Fruit fly (Drosophila melanogaster): ENCODE data around the gene ATPsyngamma.

Gene ATPsyngamma

DNA sequence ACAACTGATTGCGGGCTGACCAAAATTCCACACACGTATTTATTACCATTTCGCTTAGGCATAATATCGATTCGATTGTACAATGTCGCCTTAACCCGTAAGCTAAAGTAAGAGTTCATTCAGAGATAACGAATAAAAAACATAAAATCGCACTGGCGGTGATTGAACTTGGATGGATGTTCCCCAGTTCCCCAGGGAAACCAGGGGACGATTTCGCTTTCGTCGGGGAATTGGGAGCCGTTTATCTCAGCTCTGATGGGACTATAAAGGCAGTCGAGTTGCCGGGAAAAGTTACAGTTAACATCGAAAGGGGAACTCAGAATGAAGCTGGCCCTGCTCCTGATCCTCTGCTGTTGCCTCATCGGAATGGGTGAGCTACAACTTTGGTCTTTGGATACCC lies 26.7 kb downstream of the ATPsyngamma start, which contains the start of gene CG34296:
Gene CG34296 (plus strand): TSS at position 301 of the 400 bp plus-strand sequence.
- TF ChIP-seq insv (optimal IDR thresholded peaks at IDR 0.05): no peak
- no peak for TF ChIP-seq psq (optimal IDR thresholded peaks at IDR 0.05)
- TF ChIP-seq ttk (optimal IDR thresholded peaks at IDR 0.05): no peak
- TF ChIP-seq Myc (optimal IDR thresholded peaks at IDR 0.05): no peak
- TF ChIP-seq h (optimal IDR thresholded peaks at IDR 0.05): no peak
- no peak for TF ChIP-seq Sin3A (optimal IDR thresholded peaks at IDR 0.05)

DNA sequence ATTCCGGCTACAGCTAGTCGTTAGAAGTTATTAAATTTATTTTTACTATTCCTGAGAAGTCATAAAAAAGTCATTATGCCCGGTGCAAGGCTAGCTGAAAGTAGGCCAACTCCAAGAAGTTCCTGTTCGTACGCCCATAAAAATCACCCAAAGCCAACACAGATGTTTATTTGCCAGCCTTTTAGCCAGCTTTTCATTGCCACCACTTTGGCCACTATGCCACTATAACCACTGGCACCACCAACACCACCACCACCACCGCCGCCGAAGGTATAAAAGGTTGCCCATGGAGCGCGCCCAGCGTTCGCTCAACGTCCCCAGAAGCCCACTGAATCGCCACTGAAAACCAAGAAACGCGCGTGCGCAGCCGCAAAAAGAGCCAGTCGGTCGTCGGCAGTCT lies 30.6 kb downstream of the ATPsyngamma start, which contains the start of gene CG15506:
Gene CG15506 (plus strand): TSS at position 301 of the 400 bp plus-strand sequence.
- TF ChIP-seq psq (optimal IDR thresholded peaks at IDR 0.05) (no peak), Sin3A (optimal IDR thresholded peaks at IDR 0.05) (no peak), Myc (optimal IDR thresholded peaks at IDR 0.05) (no peak), h (optimal IDR thresholded peaks at IDR 0.05) (no peak)

DNA sequence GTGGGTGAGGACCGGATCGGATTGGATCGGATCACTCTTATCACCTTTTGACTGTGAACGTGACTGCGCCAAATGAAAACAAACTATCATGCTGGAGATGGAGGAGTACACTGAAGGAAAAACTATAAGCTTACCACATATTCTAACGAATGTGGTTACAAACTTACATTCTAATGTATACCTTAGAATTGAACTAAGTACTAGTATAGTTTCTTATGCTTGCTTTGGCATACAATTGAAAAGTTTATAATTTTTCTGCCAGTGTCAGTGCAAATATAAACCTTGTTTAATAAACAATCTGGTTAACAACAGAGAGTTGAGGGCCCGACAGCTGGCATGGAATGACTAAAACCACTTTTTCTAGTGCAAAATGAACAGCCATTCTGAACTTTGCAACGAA lies 31.4 kb downstream of the ATPsyngamma start:
- TF ChIP-seq ttk (optimal IDR thresholded peaks at IDR 0.05) (no peak), psq (optimal IDR thresholded peaks at IDR 0.05) (no peak), insv (optimal IDR thresholded peaks at IDR 0.05) (no peak), Sin3A (optimal IDR thresholded peaks at IDR 0.05) (no peak), h (optimal IDR thresholded peaks at IDR 0.05) (no peak), Myc (optimal IDR thresholded peaks at IDR 0.05) (no peak)

DNA sequence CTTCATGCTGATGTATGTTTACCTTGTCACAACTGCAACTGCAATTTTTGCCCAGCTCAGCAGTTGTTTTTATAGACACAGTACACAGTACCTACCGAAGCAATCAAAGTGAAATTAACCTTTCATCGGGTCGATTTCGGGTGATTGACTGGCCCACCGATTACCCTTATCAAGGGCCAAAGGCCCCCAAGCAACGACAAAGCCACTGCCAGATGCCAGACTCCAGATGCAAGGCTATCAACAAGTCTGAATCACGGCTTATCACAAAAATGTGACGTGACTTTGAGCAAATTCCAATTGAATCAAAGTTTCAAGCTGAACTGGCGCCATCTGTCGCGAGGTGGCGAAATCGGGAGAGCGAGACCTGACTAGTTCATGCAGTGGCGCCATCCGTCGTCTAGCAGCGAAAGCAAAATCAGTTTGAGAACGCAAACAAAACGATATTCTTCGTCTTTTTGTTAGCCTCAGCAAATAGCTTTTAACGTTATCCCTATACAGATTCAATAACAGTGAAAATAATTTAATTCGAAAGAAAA lies 32.1 kb downstream of the ATPsyngamma start, which contains the start of gene Obp99b:
Gene Obp99b (minus strand): TSS at position 115 of the 536 bp plus-strand sequence.
- TF ChIP-seq insv (optimal IDR thresholded peaks at IDR 0.05): no peak
- TF ChIP-seq h (optimal IDR thresholded peaks at IDR 0.05): peak; percentile 99

DNA sequence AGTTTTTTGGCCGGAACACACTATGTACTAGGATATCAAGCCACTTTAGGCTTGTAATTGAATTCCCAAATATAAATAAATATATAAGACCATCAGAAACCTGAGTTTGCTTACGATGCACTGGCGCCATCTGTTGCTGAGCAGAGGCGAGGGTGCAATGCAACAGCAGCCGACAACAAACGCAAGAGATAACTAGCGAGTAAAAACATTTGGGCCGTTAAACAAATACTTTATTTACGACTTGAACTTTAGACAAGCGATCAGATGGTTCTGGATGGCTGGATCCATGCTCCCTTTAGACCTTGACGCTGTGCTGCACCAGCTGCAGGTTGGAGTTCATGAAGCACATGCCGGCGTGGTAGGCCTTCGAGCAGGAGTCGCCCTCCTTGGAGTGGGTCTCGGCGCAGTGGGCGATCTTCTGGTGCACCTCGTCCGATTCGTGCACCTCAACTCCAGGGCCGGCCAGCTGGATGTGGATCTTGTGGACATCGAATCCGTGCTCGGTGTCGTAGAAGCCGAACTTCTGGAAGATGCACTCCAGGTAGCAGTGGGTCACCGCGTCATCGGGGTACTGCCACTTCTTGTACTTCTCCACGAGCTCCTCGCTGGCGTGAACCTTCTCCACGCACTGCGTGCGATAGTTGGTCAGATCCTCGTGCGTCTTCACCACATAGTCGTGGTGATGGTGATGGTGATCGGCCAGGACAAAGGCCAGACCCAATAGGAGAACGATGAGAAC lies 32.8 kb downstream of the ATPsyngamma start:
- TF ChIP-seq Sin3A (optimal IDR thresholded peaks at IDR 0.05) (no peak), psq (optimal IDR thresholded peaks at IDR 0.05) (no peak), ttk (optimal IDR thresholded peaks at IDR 0.05) (no peak), Myc (optimal IDR thresholded peaks at IDR 0.05) (no peak), h (optimal IDR thresholded peaks at IDR 0.05) (no peak), insv (optimal IDR thresholded peaks at IDR 0.05) (no peak)

DNA sequence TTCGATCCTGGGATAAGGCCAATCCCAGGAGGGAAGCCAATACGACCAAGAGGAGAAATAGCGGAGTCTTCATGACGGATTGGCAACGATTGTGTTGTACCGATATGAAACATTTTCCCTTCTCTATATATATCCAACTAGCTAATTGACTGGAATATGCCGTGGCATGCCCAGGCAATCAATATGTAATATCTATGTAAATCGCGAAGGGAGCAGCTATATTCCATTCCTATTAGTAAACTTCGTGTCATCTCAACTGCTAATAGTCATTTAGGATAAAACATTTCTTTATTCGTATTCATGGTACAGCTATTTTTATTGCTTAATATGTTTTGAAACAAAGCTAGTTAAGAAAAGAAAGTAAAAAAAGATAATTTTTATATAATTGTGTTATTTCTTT lies 33.7 kb downstream of the ATPsyngamma start, which contains the start of gene Dup99B:
Gene Dup99B (minus strand): TSS at position 101 of the 400 bp plus-strand sequence.
- TF ChIP-seq psq (optimal IDR thresholded peaks at IDR 0.05): no peak
- no peak for TF ChIP-seq insv (optimal IDR thresholded peaks at IDR 0.05)
- no peak for TF ChIP-seq h (optimal IDR thresholded peaks at IDR 0.05)
- no peak for TF ChIP-seq Myc (optimal IDR thresholded peaks at IDR 0.05)
- TF ChIP-seq Sin3A (optimal IDR thresholded peaks at IDR 0.05): no peak
- TF ChIP-seq ttk (optimal IDR thresholded peaks at IDR 0.05): no peak

DNA sequence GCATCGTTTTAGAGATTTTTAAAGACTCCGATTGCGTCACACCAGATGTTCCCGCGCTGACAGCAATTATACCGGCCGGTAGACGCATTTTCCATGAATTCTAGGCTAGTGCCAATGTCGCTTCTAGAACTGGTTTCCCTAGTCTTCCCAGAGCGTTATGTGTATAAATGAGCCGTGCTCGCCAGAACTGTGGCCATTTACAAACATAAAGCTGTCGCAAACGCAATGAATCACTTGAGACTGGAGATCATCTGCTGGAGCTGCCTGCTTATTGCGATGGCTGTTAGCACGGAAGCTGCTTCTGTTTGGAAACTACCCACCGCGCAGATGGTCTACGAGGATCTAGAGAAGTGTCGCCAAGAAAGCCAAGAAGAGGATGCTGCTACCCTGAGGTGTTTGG lies 34.6 kb downstream of the ATPsyngamma start, which contains the start of gene Obp99d:
Gene Obp99d (plus strand): TSS at position 192 of the 400 bp plus-strand sequence.
- no peak for TF ChIP-seq h (optimal IDR thresholded peaks at IDR 0.05)
- no peak for TF ChIP-seq Myc (optimal IDR thresholded peaks at IDR 0.05)
- TF ChIP-seq Sin3A (optimal IDR thresholded peaks at IDR 0.05): no peak
- no peak for TF ChIP-seq ttk (optimal IDR thresholded peaks at IDR 0.05)
- no peak for TF ChIP-seq psq (optimal IDR thresholded peaks at IDR 0.05)
- no peak for TF ChIP-seq insv (optimal IDR thresholded peaks at IDR 0.05)

DNA sequence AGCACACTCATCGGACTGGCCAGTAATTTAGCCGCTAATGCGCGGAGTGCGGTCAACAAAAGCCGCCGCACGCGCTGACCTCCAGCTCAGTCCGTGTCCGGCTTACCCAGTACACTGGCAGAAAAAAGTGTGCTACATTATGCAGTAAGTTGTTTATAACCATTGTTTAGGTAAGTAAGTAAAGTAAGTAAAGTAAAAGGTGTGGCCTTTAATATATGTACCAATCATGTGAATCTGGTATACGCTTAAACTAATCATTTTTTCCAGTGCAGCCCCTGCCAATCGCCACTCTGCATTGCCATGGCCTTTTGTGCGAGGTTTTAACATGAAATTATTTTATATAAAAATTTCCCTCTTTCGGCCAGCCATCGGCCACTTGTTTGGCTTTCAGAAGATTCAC lies 37.5 kb downstream of the ATPsyngamma start:
- TF ChIP-seq Sin3A (optimal IDR thresholded peaks at IDR 0.05) (no peak), Myc (optimal IDR thresholded peaks at IDR 0.05) (no peak), ttk (optimal IDR thresholded peaks at IDR 0.05) (no peak), h (optimal IDR thresholded peaks at IDR 0.05) (no peak), insv (optimal IDR thresholded peaks at IDR 0.05) (no peak), psq (optimal IDR thresholded peaks at IDR 0.05) (no peak)

DNA sequence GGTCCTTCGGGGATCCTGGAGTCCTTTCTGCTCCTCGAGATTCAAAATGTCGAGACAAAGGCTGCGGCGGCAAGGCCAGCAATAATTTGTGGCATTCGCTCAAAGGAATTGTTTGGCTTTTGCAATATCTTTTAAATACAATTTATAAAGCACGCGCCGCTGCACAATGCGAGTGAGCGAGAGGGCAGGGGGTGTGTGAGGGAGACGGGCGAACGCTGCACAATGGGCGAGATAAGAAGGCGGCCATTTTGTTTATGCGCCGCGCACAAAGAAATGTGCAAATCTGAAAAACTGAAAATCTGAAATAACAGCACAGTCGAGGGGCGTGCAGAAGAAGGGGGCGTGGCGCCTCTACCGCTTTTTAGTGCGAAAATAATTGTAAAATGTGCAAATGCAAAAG lies 40.6 kb downstream of the ATPsyngamma start:
- TF ChIP-seq ttk (optimal IDR thresholded peaks at IDR 0.05) (no peak), Sin3A (optimal IDR thresholded peaks at IDR 0.05) (no peak), insv (optimal IDR thresholded peaks at IDR 0.05) (no peak), psq (optimal IDR thresholded peaks at IDR 0.05) (no peak), h (optimal IDR thresholded peaks at IDR 0.05) (no peak), Myc (optimal IDR thresholded peaks at IDR 0.05) (no peak)

DNA sequence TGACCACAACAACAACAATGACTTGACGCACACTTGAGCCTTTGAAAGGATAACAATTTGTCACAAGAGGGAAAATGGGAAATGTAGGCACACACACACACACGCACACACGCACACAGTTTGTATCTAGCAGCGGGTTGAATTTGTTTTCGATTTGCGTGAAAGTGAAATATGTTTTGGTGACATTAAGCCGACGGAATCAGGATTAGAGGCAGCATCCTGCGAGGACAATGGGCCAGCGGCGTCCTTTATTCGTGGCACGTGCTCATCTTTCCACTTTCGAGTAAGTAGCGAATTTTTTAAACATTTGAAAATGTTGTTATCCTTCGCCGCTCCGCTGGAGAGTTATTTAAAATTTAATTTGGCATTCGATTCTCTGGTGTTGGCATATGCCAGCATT lies 41.7 kb downstream of the ATPsyngamma start:
- TF ChIP-seq h (optimal IDR thresholded peaks at IDR 0.05) (no peak), ttk (optimal IDR thresholded peaks at IDR 0.05) (no peak), Sin3A (optimal IDR thresholded peaks at IDR 0.05) (no peak), insv (optimal IDR thresholded peaks at IDR 0.05) (no peak), Myc (optimal IDR thresholded peaks at IDR 0.05) (no peak), psq (optimal IDR thresholded peaks at IDR 0.05) (no peak)

DNA sequence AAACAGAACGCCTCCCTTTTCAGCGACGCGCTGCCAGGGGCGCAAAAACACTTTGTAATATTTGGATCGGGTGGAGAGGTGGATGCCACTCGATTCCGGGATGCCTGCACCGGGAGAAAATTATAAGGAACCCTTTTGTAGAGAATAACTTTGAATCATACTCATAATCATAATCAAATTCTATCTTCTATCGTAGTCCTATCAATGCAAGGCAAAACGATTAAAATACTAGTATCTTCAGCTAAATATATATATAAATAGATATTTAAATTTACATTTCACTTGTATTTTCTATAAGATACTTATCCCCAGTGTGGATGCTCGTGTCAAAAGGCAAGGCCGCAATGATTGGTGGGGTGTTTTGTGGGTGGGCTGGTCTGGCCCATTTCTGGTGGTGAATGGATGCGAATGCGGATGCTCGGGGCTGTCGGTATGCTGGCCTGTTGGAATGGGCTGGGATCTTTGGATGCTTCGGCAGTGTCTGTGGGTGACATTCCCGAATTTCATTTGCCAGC lies 43.1 kb downstream of the ATPsyngamma start:
- TF ChIP-seq Sin3A (optimal IDR thresholded peaks at IDR 0.05) (no peak), psq (optimal IDR thresholded peaks at IDR 0.05) (no peak), ttk (optimal IDR thresholded peaks at IDR 0.05) (no peak), insv (optimal IDR thresholded peaks at IDR 0.05) (no peak), h (optimal IDR thresholded peaks at IDR 0.05) (no peak), Myc (optimal IDR thresholded peaks at IDR 0.05) (no peak)

DNA sequence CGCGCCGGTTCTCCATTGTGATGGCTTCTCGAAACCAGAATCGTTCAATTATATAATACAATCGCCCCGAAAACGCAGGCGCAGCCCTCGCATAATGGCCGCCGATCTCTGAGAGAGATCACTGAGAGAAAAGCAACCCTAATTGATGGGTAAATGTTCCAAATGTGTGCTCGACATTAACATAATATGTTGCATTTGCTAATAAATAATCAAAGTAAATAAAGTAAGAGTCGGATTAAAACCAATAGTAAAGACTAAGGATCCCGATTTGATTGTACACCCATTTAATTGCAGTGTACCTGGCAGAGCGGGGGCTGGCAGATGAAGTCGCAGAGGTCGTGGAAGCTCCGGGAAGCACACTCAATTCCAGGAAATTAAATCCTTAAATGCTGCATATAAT lies 44.4 kb downstream of the ATPsyngamma start:
- no peak for TF ChIP-seq psq (optimal IDR thresholded peaks at IDR 0.05)
- TF ChIP-seq Myc (optimal IDR thresholded peaks at IDR 0.05): no peak
- TF ChIP-seq Sin3A (optimal IDR thresholded peaks at IDR 0.05): no peak
- no peak for TF ChIP-seq h (optimal IDR thresholded peaks at IDR 0.05)
- no peak for TF ChIP-seq ttk (optimal IDR thresholded peaks at IDR 0.05)
- no peak for TF ChIP-seq insv (optimal IDR thresholded peaks at IDR 0.05)
